Worm (Caenorhabditis elegans): ENCODE results near the gene xtr-1.
A peak's percentile ranks its signal among the peaks of the same experiment; 100 is the strongest.

xtr-1 gene

DNA sequence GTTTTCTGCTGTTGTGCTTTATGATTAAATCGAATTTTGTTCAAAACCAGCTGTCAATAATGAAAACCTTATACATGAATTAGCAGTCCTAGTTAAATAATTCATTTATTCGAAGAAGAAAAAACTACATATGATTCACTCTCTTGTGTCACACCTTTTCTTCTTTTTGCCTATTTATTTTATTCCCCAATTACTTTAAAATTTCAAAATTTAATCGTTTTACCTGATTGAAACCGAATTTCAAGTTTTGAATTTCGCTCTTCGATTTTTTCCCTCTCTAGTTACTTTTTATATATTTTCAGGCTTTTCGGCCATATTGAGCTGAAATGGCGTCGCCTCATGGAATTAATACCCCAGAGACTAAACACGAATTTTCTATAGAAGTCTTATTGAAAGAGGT lies at the start of gene xtr-1:
TSS of gene xtr-1 (plus strand) at position 301 of the 400 bp plus-strand sequence.
- TF ChIP-seq ceh-34 (tag; optimal IDR thresholded peaks at IDR 0.05) (no peak), ceh-2 (tag; optimal IDR thresholded peaks at IDR 0.05) (no peak), pqm-1 (tag; optimal IDR thresholded peaks at IDR 0.05) (no peak), hlh-8 (tag; optimal IDR thresholded peaks at IDR 0.05) (no peak), hlh-30 (tag; optimal IDR thresholded peaks at IDR 0.05; ENCODE audit: insufficient read depth) (no peak), dmd-4 (tag; optimal IDR thresholded peaks at IDR 0.05; ENCODE audit: borderline replicate concordance) (no peak), lin-11 (tag; optimal IDR thresholded peaks at IDR 0.05) (no peak), fax-1 (tag; optimal IDR thresholded peaks at IDR 0.05) (no peak), ceh-18 (tag; optimal IDR thresholded peaks at IDR 0.05) (no peak)

DNA sequence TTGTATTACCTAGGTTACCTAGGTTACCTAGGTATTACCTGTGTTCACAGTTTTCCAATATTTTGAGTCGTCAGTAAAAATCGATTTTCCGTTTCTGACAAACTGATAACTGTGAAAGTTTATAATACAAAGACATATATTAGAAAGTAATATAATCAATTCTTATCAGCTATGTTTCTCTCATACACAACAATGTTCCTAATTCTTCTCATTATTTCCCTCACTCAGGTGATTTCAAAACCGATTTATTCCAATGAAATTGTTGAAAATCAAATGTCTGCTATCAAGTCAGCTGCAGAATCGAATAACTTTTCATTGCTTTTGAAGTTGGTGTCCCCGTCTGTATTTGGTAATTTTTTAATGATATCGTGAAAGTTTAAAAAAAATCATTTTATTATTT lies 48.5 kb upstream of the xtr-1 start, which contains the start of gene C34E11.4:
TSS of gene C34E11.4 (plus strand) at position 154 of the 400 bp plus-strand sequence.
- TF ChIP-seq ceh-18 (tag; optimal IDR thresholded peaks at IDR 0.05): no peak
- no peak for TF ChIP-seq ceh-2 (tag; optimal IDR thresholded peaks at IDR 0.05)
- TF ChIP-seq C08G9.2 (tag; optimal IDR thresholded peaks at IDR 0.05): no peak
- TF ChIP-seq che-1 (tag; optimal IDR thresholded peaks at IDR 0.05): no peak
- no peak for TF ChIP-seq zip-5 (tag; optimal IDR thresholded peaks at IDR 0.05)
- no peak for TF ChIP-seq sdc-2 (tag; optimal IDR thresholded peaks at IDR 0.05)
- no peak for TF ChIP-seq ceh-14 (tag; optimal IDR thresholded peaks at IDR 0.05)
- no peak for TF ChIP-seq pat-9 (tag; optimal IDR thresholded peaks at IDR 0.05)
- no peak for TF ChIP-seq hlh-30 (tag; optimal IDR thresholded peaks at IDR 0.05; ENCODE audit: insufficient read depth)
- no peak for TF ChIP-seq K09A11.1 (tag; optimal IDR thresholded peaks at IDR 0.05; ENCODE audit: insufficient read depth)
- TF ChIP-seq K02D7.2 (tag; optimal IDR thresholded peaks at IDR 0.05): no peak

DNA sequence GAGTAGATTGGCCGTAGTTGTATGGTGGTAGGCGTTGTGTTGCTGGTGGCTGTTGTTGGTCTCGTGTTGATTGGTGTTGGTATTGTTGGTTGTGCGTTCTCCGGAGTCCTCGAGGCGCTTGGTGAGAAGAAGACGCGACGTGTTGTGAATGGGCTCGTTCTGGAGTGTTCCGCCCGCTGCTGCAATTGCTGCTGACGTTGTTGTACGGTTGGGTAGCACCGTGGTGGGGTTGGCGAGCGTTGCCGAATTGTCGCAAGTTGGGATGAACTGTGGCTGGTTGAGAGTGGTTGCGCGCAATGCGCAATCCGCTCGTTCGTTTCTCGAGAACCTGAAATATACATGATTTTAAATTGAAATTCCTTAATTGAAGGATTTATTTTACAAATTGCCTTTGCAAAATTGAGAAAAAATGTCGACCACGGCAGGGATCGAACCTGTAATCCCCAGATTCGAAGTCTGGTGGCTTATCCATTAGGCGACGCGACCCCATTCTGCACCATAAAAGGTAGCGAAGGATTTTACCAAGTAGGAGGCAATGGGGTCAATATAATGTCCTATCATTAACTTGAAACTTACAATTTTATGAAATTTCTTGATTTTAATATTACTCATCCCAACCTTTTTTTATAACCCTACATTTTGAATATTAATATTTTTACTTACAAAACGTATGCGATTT lies 46.3 kb upstream of the xtr-1 start:
- TF ChIP-seq nhr-232 (tag; optimal IDR thresholded peaks at IDR 0.05): no peak
- TF ChIP-seq ceh-18 (tag; optimal IDR thresholded peaks at IDR 0.05): no peak
- TF ChIP-seq ceh-9 (tag; optimal IDR thresholded peaks at IDR 0.05): no peak
- no peak for TF ChIP-seq odd-2 (tag; optimal IDR thresholded peaks at IDR 0.05)
- TF ChIP-seq hlh-13 (GFP tag; optimal IDR thresholded peaks at IDR 0.05): no peak
- no peak for TF ChIP-seq ceh-19 (GFP tag; optimal IDR thresholded peaks at IDR 0.05)
- no peak for TF ChIP-seq ceh-6 (GFP tag; optimal IDR thresholded peaks at IDR 0.05)
- TF ChIP-seq unc-55 (GFP tag; optimal IDR thresholded peaks at IDR 0.05): no peak
- TF ChIP-seq ceh-48 (tag; optimal IDR thresholded peaks at IDR 0.05): no peak
- TF ChIP-seq nhr-11 (tag; optimal IDR thresholded peaks at IDR 0.05): no peak
- TF ChIP-seq ama-1 (optimal IDR thresholded peaks at IDR 0.05): no peak
- TF ChIP-seq ttx-3 (tag; optimal IDR thresholded peaks at IDR 0.05): no peak
- no peak for TF ChIP-seq ref-2 (tag; optimal IDR thresholded peaks at IDR 0.05)
- TF ChIP-seq ceh-31 (tag; optimal IDR thresholded peaks at IDR 0.05): no peak
- TF ChIP-seq elt-2 (tag; optimal IDR thresholded peaks at IDR 0.05): no peak

DNA sequence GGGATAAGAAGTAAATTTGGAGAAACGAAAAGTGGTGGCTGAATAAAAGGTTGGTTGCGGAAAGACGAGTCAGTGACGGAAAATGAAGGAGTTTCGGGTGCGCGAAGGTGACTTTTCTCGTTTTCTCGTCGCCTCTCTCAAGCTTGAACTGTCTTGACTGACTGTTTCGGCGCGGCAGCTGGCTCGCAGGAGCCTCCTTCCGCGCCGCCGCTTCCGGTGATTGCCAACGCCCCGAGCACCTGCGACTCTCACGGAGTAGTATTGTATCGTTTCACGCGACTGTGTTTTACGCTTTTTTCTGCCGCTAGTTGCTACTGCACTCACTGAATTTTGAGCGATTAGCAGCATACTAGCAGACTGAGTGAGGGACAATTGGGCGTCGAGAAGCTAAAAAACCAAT lies 37.9 kb upstream of the xtr-1 start, which contains the start of gene C34E11.2:
TSS of gene C34E11.2 (minus strand) at position 84 of the 400 bp plus-strand sequence.
- no peak for TF ChIP-seq elt-4 (tag; optimal IDR thresholded peaks at IDR 0.05)
- TF ChIP-seq ceh-34 (tag; optimal IDR thresholded peaks at IDR 0.05): peak; percentile 7

DNA sequence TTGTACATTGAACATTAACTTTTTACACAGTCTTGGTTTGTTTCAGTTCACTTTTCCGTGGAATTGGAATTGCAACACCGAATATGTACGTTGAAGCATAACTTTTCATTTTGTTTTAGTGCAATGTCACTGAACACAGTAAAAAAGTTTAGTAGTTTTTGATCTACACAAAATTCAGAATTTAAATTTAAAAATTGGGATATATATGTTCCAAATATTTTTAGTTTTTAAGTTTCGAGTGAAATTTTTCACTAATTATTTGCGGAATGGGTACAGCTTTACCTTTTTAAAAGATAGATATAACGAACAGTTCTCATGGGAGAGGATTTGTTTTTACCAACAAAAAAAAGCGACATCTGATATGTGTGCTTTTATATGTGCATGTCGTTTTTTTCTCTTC lies 35.8 kb upstream of the xtr-1 start:
- TF ChIP-seq odd-2 (tag; optimal IDR thresholded peaks at IDR 0.05) (no peak), ceh-14 (tag; optimal IDR thresholded peaks at IDR 0.05) (no peak)

DNA sequence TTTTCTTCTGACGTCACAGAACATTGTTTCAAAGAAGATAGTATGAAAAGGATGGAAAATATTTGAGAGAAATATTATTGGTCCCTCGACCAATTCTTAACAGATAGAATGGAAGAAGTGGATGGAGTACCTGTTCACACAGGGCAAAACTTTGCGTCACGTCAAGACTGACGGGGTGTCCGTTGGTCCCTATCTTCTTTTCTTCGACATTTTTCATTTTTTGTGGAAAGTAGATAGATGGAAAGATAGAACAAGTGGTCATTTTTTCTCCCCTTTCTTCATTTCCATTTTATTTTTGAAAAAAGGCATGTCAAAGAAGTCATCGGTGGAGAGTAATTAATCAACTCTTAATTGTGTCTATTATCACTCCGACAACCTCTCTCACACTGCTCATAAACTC lies 33.9 kb upstream of the xtr-1 start:
- no peak for TF ChIP-seq che-1 (tag; optimal IDR thresholded peaks at IDR 0.05)
- no peak for TF ChIP-seq pha-4 (tag; optimal IDR thresholded peaks at IDR 0.05)
- TF ChIP-seq ceh-34 (tag; optimal IDR thresholded peaks at IDR 0.05): no peak
- peak; percentile 5 for TF ChIP-seq unc-55 (GFP tag; optimal IDR thresholded peaks at IDR 0.05)
